Worm (Caenorhabditis elegans) whole organism, L4 larva: ENCODE results near the gene R10E9.2.

Experiments used
- F49E8.2 ChIP-seq: sonication (generic microtip); optimal IDR thresholded peaks from 2 replicates; lab custom pipeline; 2016; ENCODE audit warnings: missing compliant biosample characterization, mild to moderate bottlenecking, missing genetic modification characterization, borderline replicate concordance
- ama-1 ChIP-seq: fragments of 150-350 bp; optimal IDR thresholded peaks from 2 replicates; lab custom pipeline; 2014; ENCODE audit warnings: inconsistent platforms, mixed read lengths
- ctbp-1 ChIP-seq: fragments of 200-800 bp; sonication (Bioruptor generic); IDR thresholded peaks from 2 replicates; pipeline ENCODE4 v1.3.6; 2022; ENCODE audit warnings: missing genetic modification reagents, missing genetic modification characterization, missing compliant biosample characterization
- dpl-1 ChIP-seq: fragments of 150-350 bp; optimal IDR thresholded peaks from 2 replicates; lab custom pipeline; 2014; ENCODE audit warnings: missing biosample characterization, missing genetic modification reagents, missing genetic modification characterization
- fkh-10 ChIP-seq: fragments of 150-350 bp; optimal IDR thresholded peaks from 2 replicates; lab custom pipeline; 2014; ENCODE audit warnings: missing biosample characterization, missing genetic modification reagents, missing genetic modification characterization
- fos-1 ChIP-seq: fragments of 150-350 bp; optimal IDR thresholded peaks from 2 replicates; lab custom pipeline; 2014; ENCODE audit warnings: missing biosample characterization, missing genetic modification characterization
- gei-8 ChIP-seq: fragments of 200-800 bp; sonication (Bioruptor generic); optimal IDR thresholded peaks from 2 replicates; lab custom pipeline; 2018; ENCODE audit warnings: mild to moderate bottlenecking, missing genetic modification characterization, missing compliant biosample characterization
- lim-7 ChIP-seq: fragments of 200-800 bp; sonication (Bioruptor generic); IDR thresholded peaks from 2 replicates; pipeline ENCODE4 v1.3.6; 2022; ENCODE audit warnings: missing genetic modification characterization, missing compliant biosample characterization
- nhr-25 ChIP-seq: sonication (generic microtip); optimal IDR thresholded peaks from 2 replicates; lab custom pipeline; 2017; ENCODE audit warnings: missing genetic modification characterization, mild to moderate bottlenecking, missing compliant biosample characterization, antibody characterized with exemption, moderate library complexity, borderline replicate concordance; ENCODE audit not compliant: insufficient read depth
- nhr-77 ChIP-seq: fragments of 150-350 bp; optimal IDR thresholded peaks from 2 replicates; lab custom pipeline; 2014; ENCODE audit warnings: missing biosample characterization, missing genetic modification characterization
- set-16 ChIP-seq: fragments of 200-800 bp; sonication (Bioruptor generic); IDR thresholded peaks from 2 replicates; pipeline ENCODE4 v1.3.6; 2022; ENCODE audit warnings: missing genetic modification reagents, missing genetic modification characterization, missing compliant biosample characterization
- tra-1 ChIP-seq: fragments of 200-800 bp; sonication (Bioruptor generic); IDR thresholded peaks from 2 replicates; pipeline ENCODE4 v1.3.6; 2022; ENCODE audit warnings: missing genetic modification reagents, missing genetic modification characterization, missing compliant biosample characterization
- unc-39 ChIP-seq: sonication (generic microtip); optimal IDR thresholded peaks from 2 replicates; lab custom pipeline; 2017; ENCODE audit warnings: missing biosample characterization, missing genetic modification characterization

DNA sequence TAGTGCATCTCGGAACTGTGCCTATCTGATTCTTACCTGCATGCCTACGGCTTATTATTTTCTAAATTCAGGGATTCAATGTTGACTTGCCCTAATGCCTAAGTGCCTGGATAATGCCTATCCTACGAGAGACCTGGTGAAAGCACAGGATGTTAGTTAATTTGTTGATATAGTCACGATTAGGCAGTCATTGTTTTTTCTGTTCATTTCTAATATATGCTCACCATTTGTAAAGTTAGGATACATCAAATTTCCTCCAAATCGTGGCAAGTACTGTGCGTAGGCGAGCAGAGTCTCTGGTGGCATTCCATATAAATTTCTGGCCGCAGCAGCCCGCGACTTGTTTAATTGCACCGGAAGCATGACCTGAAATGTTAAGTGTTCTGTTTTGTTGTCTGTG lies 2.0 kb upstream of the R10E9.2 start:
- no peak for TF ChIP-seq nhr-77 (tag; lab: Kevin White, UChicago)
- no peak for TF ChIP-seq dpl-1 (GFP tag; lab: Kevin White, UChicago)
- TF ChIP-seq fkh-10 (GFP tag; lab: Kevin White, UChicago) = no peak
- TF ChIP-seq ama-1 = no peak
- no peak for TF ChIP-seq unc-39 (tag; lab: Kevin White, UChicago)
- TF ChIP-seq set-16 (GFP tag; lab: Robert Waterston, UW) = no peak
- TF ChIP-seq gei-8 (GFP tag; lab: Kevin White, UChicago) = no peak
- TF ChIP-seq tra-1 (GFP tag; lab: Robert Waterston, UW) = no peak
- no peak for TF ChIP-seq ctbp-1 (GFP tag; lab: Robert Waterston, UW)
- TF ChIP-seq F49E8.2 (tag; lab: Kevin White, UChicago) = no peak
- TF ChIP-seq fos-1 (tag; lab: Kevin White, UChicago) = no peak
- TF ChIP-seq lim-7 (GFP tag; lab: Robert Waterston, UW) = no peak
- no peak for TF ChIP-seq nhr-25 (tag; lab: Kevin White, UChicago)
